Worm (Caenorhabditis elegans) whole organism, L4 larva: Measurements from ENCODE around the gene ZK637.4.
A peak's percentile ranks its signal among the peaks of the same experiment; 100 is the strongest.

Source experiments
- D1046.2 ChIP-seq: fragments of 200-800 bp; sonication (Bioruptor generic); IDR thresholded peaks from 2 replicates; pipeline ENCODE4 v1.3.6; 2022; ENCODE audit warnings: missing genetic modification characterization, missing compliant biosample characterization
- F10B5.3 ChIP-seq: sonication (generic microtip); optimal IDR thresholded peaks from 2 replicates; lab custom pipeline; 2016; ENCODE audit warnings: mild to moderate bottlenecking, missing genetic modification characterization, missing compliant biosample characterization
- F26F4.8 ChIP-seq: fragments of 200-800 bp; sonication (Bioruptor generic); conservative IDR thresholded peaks from 2 replicates; pipeline ENCODE4 v1.3.6; 2022; ENCODE audit warnings: missing genetic modification characterization, missing compliant biosample characterization
- F37D6.2 ChIP-seq: sonication (generic microtip); optimal IDR thresholded peaks from 2 replicates; lab custom pipeline; 2016; ENCODE audit warnings: mild to moderate bottlenecking, missing genetic modification characterization, missing compliant biosample characterization
- ZK337.2 ChIP-seq: fragments of 200-800 bp; sonication (Bioruptor generic); IDR thresholded peaks from 2 replicates; pipeline ENCODE4 v1.3.6; 2022; ENCODE audit warnings: missing genetic modification reagents, missing genetic modification characterization, missing compliant biosample characterization
- aha-1 ChIP-seq: fragments of 150-350 bp; peaks from one replicate; lab custom pipeline; 2014; ENCODE audit warnings: missing biosample characterization, missing genetic modification characterization
- aly-2 ChIP-seq: sonication (generic microtip); optimal IDR thresholded peaks from 2 replicates; lab custom pipeline; 2018; ENCODE audit warnings: missing biosample characterization, missing genetic modification characterization
- arid-1 ChIP-seq: fragments of 200-800 bp; sonication (Bioruptor generic); conservative IDR thresholded peaks from 2 replicates; pipeline ENCODE4 v1.3.6; 2022; ENCODE audit warnings: missing genetic modification reagents, missing genetic modification characterization, missing compliant biosample characterization
- attf-4 ChIP-seq: sonication (generic microtip); optimal IDR thresholded peaks from 3 replicates; lab custom pipeline; 2017; ENCODE audit warnings: missing biosample characterization, missing genetic modification characterization
- ceh-28 ChIP-seq: fragments of 150-350 bp; optimal IDR thresholded peaks from 2 replicates; lab custom pipeline; 2014; ENCODE audit warnings: missing biosample characterization, missing genetic modification reagents, missing genetic modification characterization
- cey-2 ChIP-seq: sonication (generic microtip); optimal IDR thresholded peaks from 3 replicates; lab custom pipeline; 2017; ENCODE audit warnings: missing genetic modification characterization, mild to moderate bottlenecking, missing compliant biosample characterization, antibody characterized with exemption, borderline replicate concordance; ENCODE audit not compliant: insufficient read depth
- daf-12 ChIP-seq: fragments of 150-350 bp; optimal IDR thresholded peaks from 2 replicates; lab custom pipeline; 2014; ENCODE audit warnings: missing biosample characterization, missing genetic modification reagents, missing genetic modification characterization
- daf-16 ChIP-seq, 3 experiments: sonication (generic microtip); optimal IDR thresholded peaks; 2 replicates each; lab custom pipeline; 2016 to 2017; ENCODE audit warnings: missing genetic modification characterization in 3 of 3, missing genetic modification reagents in 3 of 3, mild to moderate bottlenecking in 2 of 3, missing compliant biosample characterization in 2 of 3, missing biosample characterization in 1 of 3, moderate library complexity in 1 of 3
- dmd-9 ChIP-seq: fragments of 200-800 bp; sonication (Bioruptor generic); IDR thresholded peaks from 2 replicates; pipeline ENCODE4 v1.3.6; 2022; ENCODE audit warnings: missing genetic modification reagents, missing genetic modification characterization, missing compliant biosample characterization
- dve-1 ChIP-seq: sonication (generic microtip); optimal IDR thresholded peaks from 2 replicates; lab custom pipeline; 2017; ENCODE audit warnings: antibody characterized with exemption, mild to moderate bottlenecking, missing genetic modification characterization, missing compliant biosample characterization; ENCODE audit not compliant: insufficient read depth
- egl-27 ChIP-seq: sonication (generic microtip); optimal IDR thresholded peaks from 3 replicates; lab custom pipeline; 2017; ENCODE audit warnings: missing biosample characterization, missing genetic modification reagents, missing genetic modification characterization
- fos-1 ChIP-seq: fragments of 150-350 bp; optimal IDR thresholded peaks from 2 replicates; lab custom pipeline; 2014; ENCODE audit warnings: missing biosample characterization, missing genetic modification characterization
- hlh-11 ChIP-seq: fragments of 200-800 bp; sonication (Bioruptor generic); optimal IDR thresholded peaks from 2 replicates; lab custom pipeline; 2018; ENCODE audit warnings: mild to moderate bottlenecking, missing genetic modification characterization, missing compliant biosample characterization
- jun-1 ChIP-seq: fragments of 150-350 bp; optimal IDR thresholded peaks from 2 replicates; lab custom pipeline; 2014; ENCODE audit warnings: missing biosample characterization, missing genetic modification reagents, missing genetic modification characterization
- lin-13 ChIP-seq: fragments of 150-350 bp; optimal IDR thresholded peaks from 2 replicates; lab custom pipeline; 2014; ENCODE audit warnings: missing biosample characterization, missing genetic modification reagents, missing genetic modification characterization
- lin-15B ChIP-seq: fragments of 150-350 bp; sonication (generic microtip); optimal IDR thresholded peaks from 3 replicates; lab custom pipeline; 2014; ENCODE audit warnings: missing biosample characterization, missing genetic modification characterization
- lin-39 ChIP-seq: fragments of 150-350 bp; optimal IDR thresholded peaks from 2 replicates; lab custom pipeline; 2014; ENCODE audit warnings: missing biosample characterization, missing genetic modification reagents, missing genetic modification characterization
- madf-9 ChIP-seq: fragments of 200-800 bp; sonication (Bioruptor generic); conservative IDR thresholded peaks from 2 replicates; pipeline ENCODE4 v1.3.6; 2022; ENCODE audit warnings: missing genetic modification reagents, missing genetic modification characterization, missing compliant biosample characterization
- mdl-1 ChIP-seq, 2 experiments: fragments of 150-350 bp in 1 of 2; sonication (generic microtip) in 1 of 2; optimal IDR thresholded peaks; 2 replicates each; lab custom pipeline; 2014 to 2017; ENCODE audit warnings: missing biosample characterization in 2 of 2, missing genetic modification characterization in 2 of 2
- mep-1 ChIP-seq: fragments of 150-350 bp; sonication (generic microtip); optimal IDR thresholded peaks from 3 replicates; lab custom pipeline; 2014; ENCODE audit warnings: missing biosample characterization, missing genetic modification characterization
- mes-2 ChIP-seq: sonication (generic microtip); optimal IDR thresholded peaks from 2 replicates; lab custom pipeline; 2016; ENCODE audit warnings: missing genotype, mild to moderate bottlenecking, missing genetic modification characterization, missing compliant biosample characterization; ENCODE audit not compliant: poor library complexity, severe bottlenecking
- mxl-3 ChIP-seq: fragments of 200-800 bp; sonication (Bioruptor generic); optimal IDR thresholded peaks from 2 replicates; lab custom pipeline; 2018; ENCODE audit warnings: mild to moderate bottlenecking, missing genetic modification characterization, missing compliant biosample characterization
- nhr-10 ChIP-seq: fragments of 150-350 bp; optimal IDR thresholded peaks from 2 replicates; lab custom pipeline; 2014; ENCODE audit warnings: missing biosample characterization, missing genetic modification characterization
- nhr-102 ChIP-seq: sonication (generic microtip); optimal IDR thresholded peaks from 2 replicates; lab custom pipeline; 2016; ENCODE audit warnings: mild to moderate bottlenecking, missing genetic modification characterization, moderate library complexity, missing compliant biosample characterization
- nhr-11 ChIP-seq: fragments of 150-350 bp; optimal IDR thresholded peaks from 2 replicates; lab custom pipeline; 2014; ENCODE audit warnings: missing biosample characterization, missing genetic modification characterization
- nhr-237 ChIP-seq: sonication (generic microtip); optimal IDR thresholded peaks from 2 replicates; lab custom pipeline; 2017; ENCODE audit warnings: missing biosample characterization, missing genetic modification characterization
- nhr-41 ChIP-seq: fragments of 200-800 bp; sonication (Bioruptor generic); IDR thresholded peaks from 2 replicates; pipeline ENCODE4 v1.3.6; 2022; ENCODE audit warnings: missing genetic modification reagents, missing genetic modification characterization, missing compliant biosample characterization
- nhr-6 ChIP-seq: fragments of 150-350 bp; optimal IDR thresholded peaks from 2 replicates; lab custom pipeline; 2014; ENCODE audit warnings: missing biosample characterization, missing genetic modification characterization
- nhr-77 ChIP-seq: fragments of 150-350 bp; optimal IDR thresholded peaks from 2 replicates; lab custom pipeline; 2014; ENCODE audit warnings: missing biosample characterization, missing genetic modification characterization
- pqm-1 ChIP-seq: sonication (generic microtip); optimal IDR thresholded peaks from 2 replicates; lab custom pipeline; 2017; ENCODE audit warnings: missing biosample characterization, missing genetic modification characterization
- rbr-2 ChIP-seq: sonication (generic microtip); optimal IDR thresholded peaks from 2 replicates; lab custom pipeline; 2016; ENCODE audit warnings: missing genotype, missing genetic modification characterization, missing compliant biosample characterization
- skn-1 ChIP-seq: fragments of 150-350 bp; optimal IDR thresholded peaks from 2 replicates; lab custom pipeline; 2014; ENCODE audit warnings: missing biosample characterization, missing genetic modification characterization
- snpc-4 ChIP-seq: fragments of 150-350 bp; optimal IDR thresholded peaks from 2 replicates; lab custom pipeline; 2014; ENCODE audit warnings: missing biosample characterization, missing genetic modification characterization
- spr-1 ChIP-seq: sonication (generic microtip); optimal IDR thresholded peaks from 2 replicates; lab custom pipeline; 2016; ENCODE audit warnings: mild to moderate bottlenecking, missing genetic modification characterization, missing compliant biosample characterization
- unc-130 ChIP-seq: sonication (generic microtip); optimal IDR thresholded peaks from 2 replicates; lab custom pipeline; 2016; ENCODE audit warnings: missing genetic modification reagents, missing genetic modification characterization, missing compliant biosample characterization
- unc-39 ChIP-seq: sonication (generic microtip); optimal IDR thresholded peaks from 2 replicates; lab custom pipeline; 2017; ENCODE audit warnings: missing biosample characterization, missing genetic modification characterization
- unc-62 ChIP-seq, 3 experiments: fragments of 150-350 bp in 1 of 3; sonication (generic microtip); optimal IDR thresholded peaks in 2 of 3; peaks in 1 of 3; 1 replicate in 1 of 3; 2 replicates in 2 of 3; lab custom pipeline; 2014 to 2017; ENCODE audit warnings: missing biosample characterization in 3 of 3, missing genetic modification characterization in 3 of 3, missing genetic modification reagents in 3 of 3, missing genotype in 1 of 3
- zfp-2 ChIP-seq: sonication (generic microtip); optimal IDR thresholded peaks from 2 replicates; lab custom pipeline; 2016; ENCODE audit warnings: mild to moderate bottlenecking, missing genetic modification characterization, missing compliant biosample characterization
- zfp-3 ChIP-seq: fragments of 200-800 bp; sonication (Bioruptor generic); conservative IDR thresholded peaks from 2 replicates; pipeline ENCODE4 v1.3.6; 2022; ENCODE audit warnings: missing genetic modification reagents, missing genetic modification characterization, missing compliant biosample characterization
- zip-11 ChIP-seq: fragments of 200-800 bp; sonication (Bioruptor generic); IDR thresholded peaks from 2 replicates; pipeline ENCODE4 v1.3.6; 2022; ENCODE audit warnings: missing genetic modification characterization, missing compliant biosample characterization
- ztf-11 ChIP-seq: fragments of 150-350 bp; optimal IDR thresholded peaks from 2 replicates; lab custom pipeline; 2014; ENCODE audit warnings: missing biosample characterization, missing genetic modification characterization

The ZK637.4 gene

DNA sequence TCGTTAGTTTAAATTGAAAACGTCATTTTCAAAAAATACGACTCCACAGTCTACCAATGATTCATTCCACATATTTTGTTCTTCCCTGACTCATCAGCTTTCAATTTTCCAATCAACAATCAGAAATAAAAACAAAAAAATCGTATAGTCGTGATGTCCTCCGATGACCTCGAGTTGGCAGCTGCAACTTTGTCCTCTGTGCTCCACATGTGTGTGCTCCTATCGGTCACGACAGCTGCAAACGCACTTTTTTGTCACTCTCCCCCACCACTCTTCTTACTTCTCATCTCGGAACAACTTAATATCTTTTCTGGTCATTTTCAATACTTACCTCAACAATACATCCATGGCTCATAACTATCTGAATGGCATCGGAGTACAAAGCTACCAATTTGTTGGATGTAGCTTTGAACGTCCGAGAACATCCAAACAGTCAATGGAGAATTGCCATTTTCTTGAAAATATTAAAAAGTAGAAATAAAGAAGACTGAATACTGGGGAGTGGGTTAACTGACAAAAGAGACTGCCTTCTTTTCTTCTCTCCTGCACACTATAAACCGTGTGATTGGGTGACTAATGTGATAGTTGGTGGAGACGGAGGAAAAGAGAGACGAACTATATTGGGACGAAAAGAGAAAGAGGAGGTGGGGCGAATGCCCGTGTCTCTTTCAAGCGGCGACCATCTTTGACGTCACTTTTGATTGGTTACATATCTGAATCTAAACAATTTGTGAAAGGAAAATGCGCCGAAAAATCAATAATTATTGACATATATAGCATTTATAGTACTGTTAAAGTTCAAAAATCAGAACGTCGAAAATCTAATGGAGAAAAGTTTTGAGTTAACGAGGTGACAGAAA, 26.4 kb upstream of the ZK637.4 start (continued):
- TF ChIP-seq F26F4.8 (GFP tag; lab: Robert Waterston, UW) (no peak), lin-15B (tag; lab: Kevin White, UChicago) (no peak)

- TF ChIP-seq nhr-77 (peak; percentile 84), mxl-3 (GFP tag; lab: Kevin White, UChicago) (peak; percentile 41), fos-1 (tag; lab: Kevin White, UChicago) (no peak), dmd-9 (GFP tag; lab: Robert Waterston, UW) (no peak), nhr-237 (no peak), madf-9 (no peak; the same call in 1 of the 2 replicates), F37D6.2 (tag; lab: Kevin White, UChicago) (no peak), F26F4.8 (GFP tag; lab: Robert Waterston, UW) (no peak), zfp-3 (GFP tag; lab: Robert Waterston, UW) (no peak), zfp-2 (tag; lab: Kevin White, UChicago) (no peak), cey-2 (tag; lab: Kevin White, UChicago) (peak; percentile 27), lin-13 (GFP tag; lab: Kevin White, UChicago) (peak; percentile 33), mep-1 (tag; lab: Kevin White, UChicago) (peak; percentile 61), daf-16 (GFP tag; optimal IDR thresholded peaks at IDR 0.05; lab: Kevin White, UChicago) (no peak), daf-16 (tag; optimal IDR thresholded peaks at IDR 0.05; lab: Kevin White, UChicago) (peak; percentile 96), nhr-10 (tag; lab: Kevin White, UChicago) (no peak), zip-11 (GFP tag; lab: Robert Waterston, UW) (no peak), nhr-6 (tag; lab: Kevin White, UChicago) (no peak), snpc-4 (no peak), egl-27 (tag; lab: Kevin White, UChicago) (no peak), spr-1 (no peak), aly-2 (tag; lab: Kevin White, UChicago) (no peak), aha-1 (tag; lab: Kevin White, UChicago) (peak; percentile 8), ceh-28 (tag; lab: Kevin White, UChicago) (no peak), F10B5.3 (tag; lab: Kevin White, UChicago) (no peak), rbr-2 (tag; lab: Kevin White, UChicago) (no peak), unc-39 (tag; lab: Kevin White, UChicago) (no peak), unc-130 (GFP tag; lab: Kevin White, UChicago) (no peak), mes-2 (tag; lab: Kevin White, UChicago) (peak; percentile 25), ztf-11 (tag; lab: Kevin White, UChicago) (no peak), nhr-102 (no peak), lin-15B (tag; lab: Kevin White, UChicago) (no peak), nhr-11 (peak; percentile 24), D1046.2 (GFP tag; lab: Robert Waterston, UW) (no peak), nhr-41 (GFP tag; lab: Robert Waterston, UW) (peak; percentile 49; the same call in 1 of the 2 replicates), dve-1 (peak; percentile 93), arid-1 (GFP tag; lab: Robert Waterston, UW) (no peak), ZK337.2 (no peak), lin-39 (tag; lab: Kevin White, UChicago) (no peak), skn-1 (tag; lab: Kevin White, UChicago) (no peak), hlh-11 (peak; percentile 88), attf-4 (tag; lab: Kevin White, UChicago) (no peak), mdl-1 (tag; optimal IDR thresholded peaks at IDR 0.05; lab: Kevin White, UChicago) (peak in 1 of 2 experiments; percentile 67), daf-12 (tag; lab: Kevin White, UChicago) (no peak), pqm-1 (peak; percentile 89), unc-62 (GFP tag; optimal IDR thresholded peaks at IDR 0.05 in 1 of 2; lab: Kevin White, UChicago) (peak in 1 of 2 experiments; percentile 3), unc-62 (tag; optimal IDR thresholded peaks at IDR 0.05; lab: Kevin White, UChicago) (no peak), jun-1 (no peak)
Observed at ce11 chrIII:8867922-8868655, 25.5 kb upstream of the ZK637.4 start.
